Worm (Caenorhabditis elegans) whole organism, L4/young adult: ENCODE data around the gene dmsr-1.

ENCODE experiments used
- W03F9.2 ChIP-seq: fragments of 150-350 bp; optimal IDR thresholded peaks from 2 replicates; lab custom pipeline; 2014; ENCODE audit warnings: missing biosample characterization, missing genetic modification characterization
- dao-5 ChIP-seq: sonication (generic microtip); optimal IDR thresholded peaks from 2 replicates; lab custom pipeline; 2016; ENCODE audit warnings: missing genotype, missing genetic modification characterization, moderate library complexity, missing compliant biosample characterization

ce11 chrV:11424565-11424964 lies 14.0 kb upstream of the dmsr-1 start, which contains the start of gene T26H10.2:
- TF ChIP-seq dao-5: no peak
- no peak for TF ChIP-seq W03F9.2 (tag; lab: Kevin White, UChicago)
